Fruit fly (Drosophila melanogaster) whole organism, embryonic: ENCODE results near the gene CG31948.

ENCODE experiments used
- Atf6 ChIP-seq: fragments of 200-800 bp; sonication (Bioruptor generic); IDR thresholded peaks from 2 replicates; pipeline ENCODE4 v1.3.6; 2022; ENCODE audit warnings: missing biosample characterization, missing genetic modification characterization
- B-H2 ChIP-seq: fragments of 200-800 bp; sonication (Bioruptor generic); optimal IDR thresholded peaks from 2 replicates; lab custom pipeline; 2018; ENCODE audit warnings: missing biosample characterization, mild to moderate bottlenecking, missing genetic modification characterization
- C15 ChIP-seq: fragments of 200-800 bp; sonication (Bioruptor generic); IDR thresholded peaks from 3 replicates; pipeline ENCODE4 v1.3.6; 2022; ENCODE audit warnings: missing biosample characterization, missing genetic modification characterization
- CG10321 ChIP-seq: fragments of 200-800 bp; sonication (Bioruptor generic); IDR thresholded peaks from 2 replicates; pipeline ENCODE4 v1.3.6; 2022; ENCODE audit warnings: missing biosample characterization, missing genetic modification characterization
- CG10543 ChIP-seq: fragments of 200-800 bp; sonication (Bioruptor generic); optimal IDR thresholded peaks from 3 replicates; lab custom pipeline; 2017; ENCODE audit warnings: missing biosample characterization, mild to moderate bottlenecking, missing genetic modification characterization, moderate library complexity
- CG11560 ChIP-seq: fragments of 200-800 bp; sonication (Bioruptor generic); IDR thresholded peaks from 3 replicates; pipeline ENCODE4 v1.3.6; 2022; ENCODE audit warnings: missing biosample characterization, missing genetic modification characterization
- CG12236 ChIP-seq: fragments of 200-800 bp; sonication (Bioruptor generic); optimal IDR thresholded peaks from 2 replicates; lab custom pipeline; 2016; ENCODE audit warnings: missing biosample characterization, missing genetic modification characterization
- CG15696 ChIP-seq: fragments of 200-800 bp; sonication (Bioruptor generic); optimal IDR thresholded peaks from 2 replicates; lab custom pipeline; 2019; ENCODE audit warnings: missing biosample characterization, mild to moderate bottlenecking, missing genetic modification characterization, moderate library complexity
- CG30431 ChIP-seq: fragments of 200-800 bp; sonication (Bioruptor generic); optimal IDR thresholded peaks from 2 replicates; lab custom pipeline; 2017; ENCODE audit warnings: missing biosample characterization, missing genetic modification characterization
- CG32767 ChIP-seq: fragments of 200-800 bp; sonication (Bioruptor generic); IDR thresholded peaks from 2 replicates; pipeline ENCODE4 v1.3.6; 2022; ENCODE audit warnings: missing biosample characterization, missing genetic modification characterization
- CG3847 ChIP-seq: fragments of 200-800 bp; sonication (Bioruptor generic); IDR thresholded peaks from 2 replicates; pipeline ENCODE4 v1.3.6; 2022; ENCODE audit warnings: missing biosample characterization, missing genetic modification characterization
- CG5245 ChIP-seq: fragments of 200-800 bp; sonication (Bioruptor generic); optimal IDR thresholded peaks from 3 replicates; lab custom pipeline; 2016; ENCODE audit warnings: missing biosample characterization, missing genetic modification characterization
- CG6272 ChIP-seq: fragments of 200-800 bp; sonication (Bioruptor generic); IDR thresholded peaks from 2 replicates; pipeline ENCODE4 v1.3.6; 2022; ENCODE audit warnings: missing biosample characterization, missing genetic modification characterization
- CG6683 ChIP-seq: fragments of 200-800 bp; sonication (Bioruptor generic); optimal IDR thresholded peaks from 2 replicates; lab custom pipeline; 2017; ENCODE audit warnings: missing biosample characterization, mild to moderate bottlenecking, missing genetic modification characterization, missing genetic modification reagents
- CG6765 ChIP-seq: fragments of 200-800 bp; sonication (Bioruptor generic); optimal IDR thresholded peaks from 3 replicates; lab custom pipeline; 2017; ENCODE audit warnings: missing biosample characterization, mild to moderate bottlenecking, missing genetic modification characterization
- CG7372 ChIP-seq: fragments of 200-800 bp; sonication (Bioruptor generic); IDR thresholded peaks from 2 replicates; pipeline ENCODE4 v1.3.6; 2022; ENCODE audit warnings: missing biosample characterization, missing genetic modification characterization
- CG8388 ChIP-seq: fragments of 200-800 bp; sonication (Bioruptor generic); optimal IDR thresholded peaks from 2 replicates; lab custom pipeline; 2019; ENCODE audit warnings: missing biosample characterization, mild to moderate bottlenecking, missing genetic modification characterization, moderate library complexity
- CG8478 ChIP-seq: fragments of >200 bp; optimal IDR thresholded peaks from 2 replicates; lab custom pipeline; 2018
- CG8944 ChIP-seq: fragments of 200-800 bp; sonication (Bioruptor generic); optimal IDR thresholded peaks from 3 replicates; lab custom pipeline; 2016; ENCODE audit warnings: missing biosample characterization, missing genetic modification characterization
- Dad ChIP-seq: fragments of 200-800 bp; sonication (Bioruptor generic); optimal IDR thresholded peaks from 3 replicates; lab custom pipeline; 2016; ENCODE audit warnings: missing biosample characterization, missing genetic modification characterization
- Dbx ChIP-seq: fragments of 200-800 bp; sonication (Bioruptor generic); IDR thresholded peaks from 3 replicates; pipeline ENCODE4 v1.3.6; 2022; ENCODE audit warnings: missing biosample characterization, missing genetic modification characterization
- Dip3 ChIP-seq: fragments of 200-800 bp; sonication (Bioruptor generic); optimal IDR thresholded peaks from 3 replicates; lab custom pipeline; 2016; ENCODE audit warnings: missing biosample characterization, missing genetic modification characterization
- Doc2 ChIP-seq: fragments of 200-800 bp; sonication (Bioruptor generic); IDR thresholded peaks from 2 replicates; pipeline ENCODE4 v1.3.6; 2022; ENCODE audit warnings: missing biosample characterization, missing genetic modification characterization
- E2f1 ChIP-seq: fragments of 200-800 bp; sonication (Bioruptor generic); IDR thresholded peaks from 2 replicates; pipeline ENCODE4 v1.3.6; 2022; ENCODE audit warnings: missing biosample characterization, missing genetic modification characterization
- ERR ChIP-seq: fragments of 200-800 bp; sonication (Bioruptor generic); optimal IDR thresholded peaks from 2 replicates; lab custom pipeline; 2016; ENCODE audit warnings: missing biosample characterization, missing genetic modification characterization
- H2.0 ChIP-seq: fragments of 200-800 bp; sonication (Bioruptor generic); IDR thresholded peaks from 2 replicates; pipeline ENCODE4 v1.3.6; 2022; ENCODE audit warnings: missing biosample characterization, missing genetic modification characterization
- Hmx ChIP-seq: fragments of 200-800 bp; sonication (Bioruptor generic); optimal IDR thresholded peaks from 2 replicates; lab custom pipeline; 2016; ENCODE audit warnings: missing biosample characterization, missing genetic modification characterization
- Lpt ChIP-seq: fragments of >200 bp; optimal IDR thresholded peaks from 2 replicates; lab custom pipeline; 2018; ENCODE audit warnings: missing biosample characterization, missing genetic modification characterization
- Mes4 ChIP-seq: fragments of 200-800 bp; sonication (Bioruptor generic); optimal IDR thresholded peaks from 2 replicates; lab custom pipeline; 2016; ENCODE audit warnings: missing biosample characterization, missing genetic modification characterization
- NC2α ChIP-seq: fragments of 200-800 bp; sonication (Bioruptor generic); optimal IDR thresholded peaks from 2 replicates; lab custom pipeline; 2016; ENCODE audit warnings: missing biosample characterization, missing genetic modification characterization
- Scr ChIP-seq: fragments of 200-800 bp; sonication (Bioruptor generic); IDR thresholded peaks from 2 replicates; pipeline ENCODE4 v1.3.6; 2022; ENCODE audit warnings: missing biosample characterization, missing genetic modification characterization; ENCODE audit not compliant: partially characterized antibody
- Taf1 ChIP-seq: fragments of 200-800 bp; sonication (Bioruptor generic); IDR thresholded peaks from 2 replicates; pipeline ENCODE4 v1.3.6; 2022; ENCODE audit warnings: missing biosample characterization, missing genetic modification characterization
- ab ChIP-seq: fragments of 200-800 bp; sonication (Bioruptor generic); optimal IDR thresholded peaks from 2 replicates; lab custom pipeline; 2016; ENCODE audit warnings: missing biosample characterization, missing genetic modification characterization
- amos ChIP-seq: fragments of 200-800 bp; sonication (Bioruptor generic); IDR thresholded peaks from 2 replicates; pipeline ENCODE4 v1.3.6; 2022; ENCODE audit warnings: missing biosample characterization, missing genetic modification characterization; ENCODE audit not compliant: partially characterized antibody
- az2 ChIP-seq: fragments of 200-800 bp; sonication (Bioruptor generic); optimal IDR thresholded peaks from 3 replicates; lab custom pipeline; 2016; ENCODE audit warnings: missing biosample characterization, missing genetic modification characterization
- crp ChIP-seq, 2 experiments: fragments of 200-800 bp; sonication (Bioruptor generic); optimal IDR thresholded peaks; 2 replicates in 1 of 2; 3 replicates in 1 of 2; lab custom pipeline; 2017; ENCODE audit warnings: missing biosample characterization in 2 of 2, missing genetic modification characterization in 2 of 2, mild to moderate bottlenecking in 1 of 2, moderate library complexity in 1 of 2
- dimm ChIP-seq: fragments of 200-800 bp; sonication (Bioruptor generic); IDR thresholded peaks from 2 replicates; pipeline ENCODE4 v1.3.6; 2022; ENCODE audit warnings: missing biosample characterization, missing genetic modification characterization
- fd64A ChIP-seq: fragments of 200-800 bp; sonication (Bioruptor generic); optimal IDR thresholded peaks from 3 replicates; lab custom pipeline; 2018; ENCODE audit warnings: missing biosample characterization, mild to moderate bottlenecking, missing genetic modification characterization
- gfzf ChIP-seq: fragments of 200-800 bp; sonication (Bioruptor generic); optimal IDR thresholded peaks from 2 replicates; lab custom pipeline; 2016; ENCODE audit warnings: missing biosample characterization, mild to moderate bottlenecking, missing genetic modification characterization, moderate library complexity
- hbn ChIP-seq: fragments of 200-800 bp; sonication (Bioruptor generic); IDR thresholded peaks from 2 replicates; pipeline ENCODE4 v1.3.6; 2022; ENCODE audit warnings: missing biosample characterization, missing genetic modification characterization; ENCODE audit not compliant: partially characterized antibody
- lola ChIP-seq, 3 experiments: fragments of >200 bp in 2 of 3; fragments of 200-800 bp in 1 of 3; sonication (Bioruptor generic) in 1 of 3; optimal IDR thresholded peaks; 2 replicates each; lab custom pipeline; 2017 to 2019; ENCODE audit warnings: missing biosample characterization in 3 of 3, missing genetic modification characterization in 3 of 3, mild to moderate bottlenecking in 1 of 3, moderate library complexity in 1 of 3
- mirr ChIP-seq: fragments of 200-800 bp; sonication (Bioruptor generic); optimal IDR thresholded peaks from 3 replicates; lab custom pipeline; 2018; ENCODE audit warnings: missing biosample characterization, mild to moderate bottlenecking, missing genetic modification characterization
- ranshi ChIP-seq: fragments of 200-800 bp; sonication (Bioruptor generic); IDR thresholded peaks from 2 replicates; pipeline ENCODE4 v1.3.6; 2022; ENCODE audit warnings: missing biosample characterization, missing genetic modification characterization
- schlank ChIP-seq: fragments of 200-800 bp; sonication (Bioruptor generic); optimal IDR thresholded peaks from 2 replicates; lab custom pipeline; 2018; ENCODE audit warnings: missing biosample characterization, mild to moderate bottlenecking, missing genetic modification characterization
- scrt ChIP-seq: fragments of 200-800 bp; sonication (Bioruptor generic); optimal IDR thresholded peaks from 2 replicates; lab custom pipeline; 2018; ENCODE audit warnings: missing biosample characterization, mild to moderate bottlenecking, missing genetic modification characterization, moderate library complexity
- shn ChIP-seq: fragments of 200-800 bp; sonication (Bioruptor generic); optimal IDR thresholded peaks from 3 replicates; lab custom pipeline; 2016; ENCODE audit warnings: missing biosample characterization, missing genetic modification characterization
- stc ChIP-seq: fragments of 200-800 bp; sonication (Bioruptor generic); IDR thresholded peaks from 2 replicates; pipeline ENCODE4 v1.3.6; 2022; ENCODE audit warnings: missing biosample characterization, missing genetic modification characterization
- sug ChIP-seq: fragments of 200-800 bp; optimal IDR thresholded peaks from 2 replicates; lab custom pipeline; 2019; ENCODE audit warnings: missing biosample characterization, mild to moderate bottlenecking, missing genetic modification characterization, moderate library complexity
- tll ChIP-seq, 2 experiments: fragments of 200-800 bp in 1 of 2; fragments of >200 bp in 1 of 2; sonication (Bioruptor generic) in 1 of 2; optimal IDR thresholded peaks; 2 replicates each; lab custom pipeline; 2017 to 2019; ENCODE audit warnings: missing biosample characterization in 2 of 2, missing genetic modification characterization in 2 of 2, mild to moderate bottlenecking in 1 of 2, moderate library complexity in 1 of 2
- tx ChIP-seq: fragments of 200-800 bp; sonication (Bioruptor generic); optimal IDR thresholded peaks from 2 replicates; lab custom pipeline; 2016; ENCODE audit warnings: missing biosample characterization, missing genetic modification characterization
- wdn ChIP-seq: fragments of 200-800 bp; sonication (Bioruptor generic); IDR thresholded peaks from 2 replicates; pipeline ENCODE4 v1.3.6; 2022; ENCODE audit warnings: missing biosample characterization, missing genetic modification characterization

CG31948 gene

dm6 chr2L:2433494-2434054 lies 17.1 kb upstream of the CG31948 start (continued):
- TF ChIP-seq NC2α (peak; percentile 53), Mes4 (GFP tag; lab: Kevin White, UChicago) (peak; percentile 86), CG11560 (tag; lab: Robert Waterston, UW) (0 out of 3 replicates have a peak, but pooled peaks have one; percentile 15), CG10543 (peak; percentile 27), Hmx (no peak), B-H2 (GFP tag; lab: Kevin White, UChicago) (no peak), H2.0 (GFP tag; lab: Robert Waterston, UW) (peak; percentile 87), az2 (GFP tag; lab: Kevin White, UChicago) (peak; percentile 87), scrt (GFP tag; lab: Kevin White, UChicago) (peak; percentile 48), sug (tag; lab: Kevin White, UChicago) (peak; percentile 54), shn (peak; percentile 72), ERR (GFP tag; lab: Kevin White, UChicago) (peak; percentile 45), ab (GFP tag; lab: Kevin White, UChicago) (peak; percentile 24), CG30431 (GFP tag; lab: Kevin White, UChicago) (peak; percentile 52), Lpt (GFP tag; lab: Kevin White, UChicago) (no peak), wdn (GFP tag; lab: Robert Waterston, UW) (peak; percentile 21; the same call in 1 of the 2 replicates), amos (GFP tag; lab: Robert Waterston, UW) (no peak), mirr (GFP tag; lab: Kevin White, UChicago) (no peak), Doc2 (GFP tag; lab: Robert Waterston, UW) (0 out of 2 replicates have a peak, but pooled peaks have one; percentile 26), CG6765 (GFP tag; lab: Kevin White, UChicago) (no peak), CG8944 (GFP tag; lab: Kevin White, UChicago) (peak; percentile 79), lola (GFP tag; optimal IDR thresholded peaks at IDR 0.05; lab: Kevin White, UChicago) (peak in 1 of 3 experiments; percentile 60), CG12236 (GFP tag; lab: Kevin White, UChicago) (peak; percentile 72), Dad (GFP tag; lab: Kevin White, UChicago) (peak; percentile 76), CG5245 (GFP tag; lab: Kevin White, UChicago) (peak; percentile 90), CG6683 (GFP tag; lab: Kevin White, UChicago) (no peak), tll (GFP tag; optimal IDR thresholded peaks at IDR 0.05; lab: Kevin White, UChicago) (no peak), hbn (GFP tag; lab: Robert Waterston, UW) (no peak), ranshi (GFP tag; lab: Robert Waterston, UW) (peak; percentile 85), CG8388 (GFP tag; lab: Kevin White, UChicago) (peak; percentile 86), Dbx (peak; percentile 52; the same call in 1 of the 3 replicates), CG10321 (GFP tag; lab: Robert Waterston, UW) (peak; percentile 53; the same call in 1 of the 2 replicates), CG8478 (lab: Kevin White, UChicago) (no peak), Scr (no peak), schlank (no peak), tx (peak; percentile 63), gfzf (GFP tag; lab: Kevin White, UChicago) (no peak), crp (GFP tag; optimal IDR thresholded peaks at IDR 0.05; lab: Kevin White, UChicago) (peak in 1 of 2 experiments; percentile 34), C15 (GFP tag; lab: Robert Waterston, UW) (no peak), Dip3 (GFP tag; lab: Kevin White, UChicago) (peak; percentile 40), Taf1 (GFP tag; lab: Robert Waterston, UW) (no peak), E2f1 (peak; percentile 77), CG32767 (GFP tag; lab: Robert Waterston, UW) (peak; percentile 82), CG15696 (tag; lab: Kevin White, UChicago) (no peak), stc (GFP tag; lab: Robert Waterston, UW) (peak; percentile 82), fd64A (GFP tag; lab: Kevin White, UChicago) (peak; percentile 56), CG3847 (peak; percentile 73), dimm (peak; percentile 76), CG7372 (GFP tag; lab: Robert Waterston, UW) (peak; percentile 75), Atf6 (GFP tag; lab: Robert Waterston, UW) (peak; percentile 66; the same call in 1 of the 2 replicates), CG6272 (GFP tag; lab: Robert Waterston, UW) (peak; percentile 47; the same call in 1 of the 2 replicates)
